Fruit fly (Drosophila melanogaster) whole organism, prepupa: Measurements from ENCODE around the gene CG4653.

Experiments used
- CG10631 ChIP-seq: fragments of 200-800 bp; sonication (Bioruptor generic); optimal IDR thresholded peaks from 2 replicates; lab custom pipeline; 2016; ENCODE audit warnings: missing biosample characterization, missing genetic modification characterization
- CG10669 ChIP-seq: fragments of 200-800 bp; sonication (Bioruptor generic); optimal IDR thresholded peaks from 3 replicates; lab custom pipeline; 2018; ENCODE audit warnings: missing biosample characterization, mild to moderate bottlenecking, missing genetic modification characterization, moderate library complexity
- CG11294 ChIP-seq: fragments of 200-800 bp; sonication (Bioruptor generic); IDR thresholded peaks from 2 replicates; pipeline ENCODE4 v1.3.6; 2022; ENCODE audit warnings: missing biosample characterization, missing genetic modification characterization
- CG11762 ChIP-seq: fragments of 200-800 bp; sonication (Bioruptor generic); optimal IDR thresholded peaks from 3 replicates; lab custom pipeline; 2016; ENCODE audit warnings: missing biosample characterization, missing genetic modification characterization; ENCODE audit not compliant: insufficient read depth
- CG11902 ChIP-seq: fragments of 200-800 bp; sonication (Bioruptor generic); optimal IDR thresholded peaks from 3 replicates; lab custom pipeline; 2016; ENCODE audit warnings: missing biosample characterization, missing genetic modification characterization
- CG15336 ChIP-seq: fragments of 200-800 bp; sonication (Bioruptor generic); IDR thresholded peaks from 2 replicates; pipeline ENCODE4 v1.3.6; 2022; ENCODE audit warnings: missing biosample characterization, missing genetic modification characterization
- CG1621 ChIP-seq: fragments of 200-800 bp; sonication (Bioruptor generic); optimal IDR thresholded peaks from 3 replicates; lab custom pipeline; 2018; ENCODE audit warnings: missing biosample characterization, mild to moderate bottlenecking, missing genetic modification characterization
- CG16779 ChIP-seq: fragments of 200-800 bp; sonication (Bioruptor generic); optimal IDR thresholded peaks from 3 replicates; lab custom pipeline; 2017; ENCODE audit warnings: missing biosample characterization, mild to moderate bottlenecking, missing genetic modification characterization
- CG31627 ChIP-seq: fragments of 200-800 bp; sonication (Bioruptor generic); optimal IDR thresholded peaks from 3 replicates; lab custom pipeline; 2016; ENCODE audit warnings: missing biosample characterization, missing genetic modification characterization
- CG32006 ChIP-seq: fragments of 200-800 bp; sonication (Bioruptor generic); optimal IDR thresholded peaks from 3 replicates; lab custom pipeline; 2017; ENCODE audit warnings: missing biosample characterization, mild to moderate bottlenecking, missing genetic modification characterization
- CG34406 ChIP-seq: fragments of 200-800 bp; sonication (Bioruptor generic); optimal IDR thresholded peaks from 3 replicates; lab custom pipeline; 2016; ENCODE audit warnings: missing biosample characterization, missing genetic modification characterization
- CG3919 ChIP-seq: fragments of 200-800 bp; sonication (Bioruptor generic); optimal IDR thresholded peaks from 3 replicates; lab custom pipeline; 2016; ENCODE audit warnings: missing biosample characterization, missing genetic modification characterization
- CG4318 ChIP-seq: fragments of 200-800 bp; sonication (Bioruptor generic); optimal IDR thresholded peaks from 3 replicates; lab custom pipeline; 2017; ENCODE audit warnings: missing biosample characterization, mild to moderate bottlenecking, missing genetic modification characterization
- CG6163 ChIP-seq: fragments of 200-800 bp; sonication (Bioruptor generic); IDR thresholded peaks from 3 replicates; pipeline ENCODE4 v1.3.6; 2022; ENCODE audit warnings: missing biosample characterization, missing genetic modification characterization
- CG6276 ChIP-seq: fragments of 200-800 bp; sonication (Bioruptor generic); optimal IDR thresholded peaks from 2 replicates; lab custom pipeline; 2017; ENCODE audit warnings: missing biosample characterization, mild to moderate bottlenecking, missing genetic modification characterization
- CG6808 ChIP-seq: fragments of 200-800 bp; sonication (Bioruptor generic); optimal IDR thresholded peaks from 3 replicates; lab custom pipeline; 2017; ENCODE audit warnings: missing biosample characterization, missing genetic modification characterization, mild to moderate bottlenecking, moderate library complexity, missing genetic modification reagents
- CG6854 ChIP-seq: fragments of 200-800 bp; sonication (Bioruptor generic); optimal IDR thresholded peaks from 2 replicates; lab custom pipeline; 2017; ENCODE audit warnings: missing biosample characterization, mild to moderate bottlenecking, missing genetic modification characterization
- CG7368 ChIP-seq: fragments of 200-800 bp; sonication (Bioruptor generic); optimal IDR thresholded peaks from 3 replicates; lab custom pipeline; 2016; ENCODE audit warnings: missing biosample characterization, missing genetic modification characterization
- CG8119 ChIP-seq: fragments of 200-800 bp; sonication (Bioruptor generic); IDR thresholded peaks from 3 replicates; pipeline ENCODE4 v1.3.6; 2022; ENCODE audit warnings: missing biosample characterization, missing genetic modification characterization
- CG8319 ChIP-seq: fragments of 200-800 bp; sonication (Bioruptor generic); optimal IDR thresholded peaks from 3 replicates; lab custom pipeline; 2016; ENCODE audit warnings: missing biosample characterization, missing genetic modification characterization
- CG9139 ChIP-seq: fragments of 200-800 bp; sonication (Bioruptor generic); optimal IDR thresholded peaks from 3 replicates; lab custom pipeline; 2017; ENCODE audit warnings: missing biosample characterization, mild to moderate bottlenecking, missing genetic modification characterization
- Eip75B ChIP-seq: fragments of 200-800 bp; sonication (Bioruptor generic); optimal IDR thresholded peaks from 3 replicates; lab custom pipeline; 2016; ENCODE audit warnings: missing biosample characterization, missing genetic modification characterization
- Eip78C ChIP-seq: fragments of 200-800 bp; sonication (Bioruptor generic); peaks from one replicate; lab custom pipeline; 2016; ENCODE audit warnings: missing biosample characterization, missing genetic modification characterization
- Eip93F ChIP-seq: fragments of 200-800 bp; sonication (Bioruptor generic); optimal IDR thresholded peaks from 2 replicates; lab custom pipeline; 2016; ENCODE audit warnings: missing biosample characterization, mild to moderate bottlenecking, missing genetic modification characterization
- Ets21C ChIP-seq: fragments of 200-800 bp; sonication (Bioruptor generic); optimal IDR thresholded peaks from 3 replicates; lab custom pipeline; 2016; ENCODE audit warnings: missing biosample characterization, missing genetic modification characterization
- Ets96B ChIP-seq: fragments of 200-800 bp; optimal IDR thresholded peaks from 2 replicates; lab custom pipeline; 2019; ENCODE audit warnings: missing biosample characterization, mild to moderate bottlenecking, missing genetic modification characterization, moderate library complexity
- Gug ChIP-seq: fragments of 200-800 bp; sonication (Bioruptor generic); IDR thresholded peaks from 2 replicates; pipeline ENCODE4 v1.3.6; 2022; ENCODE audit warnings: missing biosample characterization, missing genetic modification characterization
- Hr39 ChIP-seq: fragments of 200-800 bp; sonication (Bioruptor generic); optimal IDR thresholded peaks from 2 replicates; lab custom pipeline; 2016; ENCODE audit warnings: missing biosample characterization, missing genetic modification characterization
- Hr4 ChIP-seq: fragments of 200-800 bp; sonication (Bioruptor generic); optimal IDR thresholded peaks from 3 replicates; lab custom pipeline; 2016; ENCODE audit warnings: missing biosample characterization, missing genetic modification characterization
- OdsH ChIP-seq: fragments of 200-800 bp; sonication (Bioruptor generic); optimal IDR thresholded peaks from 3 replicates; lab custom pipeline; 2016; ENCODE audit warnings: missing biosample characterization, missing genetic modification characterization
- Smox ChIP-seq: fragments of 200-800 bp; sonication (Bioruptor generic); optimal IDR thresholded peaks from 3 replicates; lab custom pipeline; 2016; ENCODE audit warnings: missing biosample characterization, missing genetic modification characterization
- Sox102F ChIP-seq: fragments of 200-800 bp; sonication (Bioruptor generic); optimal IDR thresholded peaks from 2 replicates; lab custom pipeline; 2016; ENCODE audit warnings: missing biosample characterization, mild to moderate bottlenecking, missing genetic modification characterization
- Sox14 ChIP-seq: fragments of 200-800 bp; sonication (Bioruptor generic); optimal IDR thresholded peaks from 3 replicates; lab custom pipeline; 2016; ENCODE audit warnings: missing biosample characterization, missing genetic modification characterization
- Sox15 ChIP-seq: fragments of 200-800 bp; sonication (Bioruptor generic); optimal IDR thresholded peaks from 3 replicates; lab custom pipeline; 2016; ENCODE audit warnings: missing biosample characterization, missing genetic modification characterization
- acj6 ChIP-seq: fragments of 200-800 bp; sonication (Bioruptor generic); optimal IDR thresholded peaks from 3 replicates; lab custom pipeline; 2016; ENCODE audit warnings: missing biosample characterization, missing genetic modification characterization
- cyc ChIP-seq: fragments of 200-800 bp; sonication (Bioruptor generic); optimal IDR thresholded peaks from 3 replicates; lab custom pipeline; 2016; ENCODE audit warnings: missing biosample characterization, missing genetic modification characterization
- dsx ChIP-seq: fragments of 200-800 bp; optimal IDR thresholded peaks from 3 replicates; lab custom pipeline; 2019; ENCODE audit warnings: missing biosample characterization, mild to moderate bottlenecking, missing genetic modification characterization, moderate library complexity; ENCODE audit not compliant: poor library complexity, severe bottlenecking
- eg ChIP-seq: fragments of 200-800 bp; sonication (Bioruptor generic); IDR thresholded peaks from 3 replicates; pipeline ENCODE4 v1.3.6; 2022; ENCODE audit warnings: missing biosample characterization, missing genetic modification characterization
- esn ChIP-seq: fragments of 200-800 bp; sonication (Bioruptor generic); optimal IDR thresholded peaks from 2 replicates; lab custom pipeline; 2016; ENCODE audit warnings: missing biosample characterization, mild to moderate bottlenecking, missing genetic modification characterization, moderate library complexity
- fd85E ChIP-seq: fragments of 200-800 bp; sonication (Bioruptor generic); optimal IDR thresholded peaks from 3 replicates; lab custom pipeline; 2016; ENCODE audit warnings: missing biosample characterization, missing genetic modification characterization
- fkh ChIP-seq: fragments of 200-800 bp; sonication (Bioruptor generic); optimal IDR thresholded peaks from 3 replicates; lab custom pipeline; 2017; ENCODE audit warnings: missing biosample characterization, mild to moderate bottlenecking, missing genetic modification characterization, moderate library complexity
- lz ChIP-seq: fragments of 200-800 bp; sonication (Bioruptor generic); optimal IDR thresholded peaks from 3 replicates; lab custom pipeline; 2016; ENCODE audit warnings: missing biosample characterization, missing genetic modification characterization
- salr ChIP-seq, 2 experiments: fragments of 200-800 bp; sonication (Bioruptor generic); optimal IDR thresholded peaks; 3 replicates each; lab custom pipeline; 2016 to 2018; ENCODE audit warnings: missing biosample characterization in 2 of 2, missing genetic modification characterization in 2 of 2, mild to moderate bottlenecking in 1 of 2
- ss ChIP-seq, 2 experiments: fragments of 200-800 bp; sonication (Bioruptor generic); optimal IDR thresholded peaks; 2 replicates in 1 of 2; 3 replicates in 1 of 2; lab custom pipeline; 2017 to 2018; ENCODE audit warnings: mild to moderate bottlenecking in 2 of 2, missing biosample characterization in 2 of 2, missing genetic modification characterization in 2 of 2, moderate library complexity in 1 of 2
- topi ChIP-seq: fragments of 200-800 bp; sonication (Bioruptor generic); optimal IDR thresholded peaks from 3 replicates; lab custom pipeline; 2016; ENCODE audit warnings: missing biosample characterization, missing genetic modification characterization

The CG4653 gene

dm6 chrX:16750712-16751578 is 47.1 kb downstream of the CG4653 start (continued):
- peak; percentile 85 for TF ChIP-seq CG11762 (GFP tag; lab: Kevin White, UChicago)
- TF ChIP-seq salr (GFP tag; optimal IDR thresholded peaks at IDR 0.05; lab: Kevin White, UChicago), result peak; percentile 64 to 89
- TF ChIP-seq CG6276, result peak; percentile 93
- TF ChIP-seq esn, result peak; percentile 90
- peak; percentile 87 for TF ChIP-seq Smox
- TF ChIP-seq ss (GFP tag; optimal IDR thresholded peaks at IDR 0.05; lab: Kevin White, UChicago), result peak; percentile 99
- TF ChIP-seq CG10669, result peak; percentile 82
- peak; percentile 86 for TF ChIP-seq CG6163
- peak; percentile 88 for TF ChIP-seq dsx (GFP tag; lab: Kevin White, UChicago)
- TF ChIP-seq acj6, result peak; percentile 85
- peak; percentile 31; the same call in 1 of the 2 replicates for TF ChIP-seq CG11294
- TF ChIP-seq Sox15 (GFP tag; lab: Kevin White, UChicago), result peak; percentile 61
- TF ChIP-seq CG3919 (GFP tag; lab: Kevin White, UChicago), result peak; percentile 84
- peak; percentile 71 for TF ChIP-seq Sox14 (GFP tag; lab: Kevin White, UChicago)
- TF ChIP-seq CG9139, result peak; percentile 95
- peak; percentile 89 for TF ChIP-seq topi (GFP tag; lab: Kevin White, UChicago)
- peak; percentile 97 for TF ChIP-seq Eip78C (GFP tag; lab: Kevin White, UChicago)
- peak; percentile 1 for TF ChIP-seq fkh (GFP tag; lab: Kevin White, UChicago)
- TF ChIP-seq CG34406, result peak; percentile 88
- TF ChIP-seq lz, result peak; percentile 87
- TF ChIP-seq CG15336, result peak; percentile 89
- TF ChIP-seq CG1621 (tag; lab: Kevin White, UChicago), result peak; percentile 79
- peak; percentile 66 for TF ChIP-seq cyc (GFP tag; lab: Kevin White, UChicago)
- TF ChIP-seq Sox102F, result peak; percentile 88
- peak; percentile 85 for TF ChIP-seq Ets96B (tag; lab: Kevin White, UChicago)
- TF ChIP-seq CG4318 (GFP tag; lab: Kevin White, UChicago), result peak; percentile 61
- TF ChIP-seq Hr39 (GFP tag; lab: Kevin White, UChicago), result peak; percentile 61
- peak; percentile 84 for TF ChIP-seq OdsH (GFP tag; lab: Kevin White, UChicago)
- TF ChIP-seq Eip93F (GFP tag; lab: Kevin White, UChicago), result peak; percentile 92
- TF ChIP-seq CG10631 (GFP tag; lab: Kevin White, UChicago), result peak; percentile 81
- peak; percentile 65 for TF ChIP-seq CG31627 (GFP tag; lab: Kevin White, UChicago)
- peak; percentile 91 for TF ChIP-seq CG32006 (GFP tag; lab: Kevin White, UChicago)
- TF ChIP-seq fd85E (GFP tag; lab: Kevin White, UChicago), result peak; percentile 62
- peak; percentile 94 for TF ChIP-seq CG16779 (tag; lab: Kevin White, UChicago)

dm6 chrX:16751579-16752156 is 47.8 kb downstream of the CG4653 start, which contains the start of gene goe:
Gene goe (minus strand): TSS chrX:16751910.
- TF ChIP-seq topi (GFP tag; lab: Kevin White, UChicago) (peak; percentile 49), eg (GFP tag; lab: Robert Waterston, UW) (peak; percentile 58; the same call in 2 of the 3 replicates), CG6276 (no peak), fd85E (GFP tag; lab: Kevin White, UChicago) (no peak), Eip75B (GFP tag; lab: Kevin White, UChicago) (peak; percentile 60), OdsH (GFP tag; lab: Kevin White, UChicago) (peak; percentile 60), cyc (GFP tag; lab: Kevin White, UChicago) (peak; percentile 62), ss (GFP tag; optimal IDR thresholded peaks at IDR 0.05; lab: Kevin White, UChicago) (peak in 1 of 2 experiments; percentile 35), CG11902 (GFP tag; lab: Kevin White, UChicago) (peak; percentile 27), lz (peak; percentile 81), CG31627 (GFP tag; lab: Kevin White, UChicago) (peak; percentile 80), Gug (GFP tag; lab: Robert Waterston, UW) (peak; percentile 27; the same call in 1 of the 2 replicates), Sox102F (peak; percentile 32), CG6808 (no peak), CG8119 (GFP tag; lab: Robert Waterston, UW) (no peak), CG34406 (peak; percentile 19), Sox15 (GFP tag; lab: Kevin White, UChicago) (peak; percentile 39), CG4318 (GFP tag; lab: Kevin White, UChicago) (no peak), salr (GFP tag; optimal IDR thresholded peaks at IDR 0.05; lab: Kevin White, UChicago) (peak in 1 of 2 experiments; percentile 8), Sox14 (GFP tag; lab: Kevin White, UChicago) (peak; percentile 68), dsx (GFP tag; lab: Kevin White, UChicago) (no peak), CG6854 (GFP tag; lab: Kevin White, UChicago) (peak; percentile 40), CG7368 (peak; percentile 35), Ets21C (GFP tag; lab: Kevin White, UChicago) (peak; percentile 67), Hr4 (GFP tag; lab: Kevin White, UChicago) (no peak), CG8319 (GFP tag; lab: Kevin White, UChicago) (peak; percentile 17), CG16779 (tag; lab: Kevin White, UChicago) (no peak)
